Fruit fly (Drosophila melanogaster) whole organism, pupa: ENCODE data around the gene prage.

Experiments
- CG10348 ChIP-seq: fragments of 200-800 bp; sonication (Bioruptor generic); IDR thresholded peaks from 2 replicates; pipeline ENCODE4 v1.3.6; 2022; ENCODE audit warnings: missing biosample characterization, missing genetic modification characterization
- CG17806 ChIP-seq: fragments of 200-800 bp; sonication (Bioruptor generic); optimal IDR thresholded peaks from 2 replicates; lab custom pipeline; 2018; ENCODE audit warnings: missing biosample characterization, mild to moderate bottlenecking, missing genetic modification characterization, moderate library complexity
- CG32121 ChIP-seq: fragments of 200-800 bp; sonication (Bioruptor generic); IDR thresholded peaks from 2 replicates; pipeline ENCODE4 v1.3.6; 2022; ENCODE audit warnings: missing biosample characterization, missing genetic modification characterization
- CG34367 ChIP-seq: fragments of 200-800 bp; sonication (Bioruptor generic); optimal IDR thresholded peaks from 2 replicates; lab custom pipeline; 2018; ENCODE audit warnings: missing biosample characterization, mild to moderate bottlenecking, missing genetic modification characterization
- Ets98B ChIP-seq: fragments of 200-800 bp; sonication (Bioruptor generic); IDR thresholded peaks from 2 replicates; pipeline ENCODE4 v1.3.6; 2022; ENCODE audit warnings: missing biosample characterization, missing genetic modification characterization
- fd96Ca ChIP-seq: fragments of 200-800 bp; sonication (Bioruptor generic); IDR thresholded peaks from 3 replicates; pipeline ENCODE4 v1.3.6; 2022; ENCODE audit warnings: missing biosample characterization, missing genetic modification characterization
- rn ChIP-seq: fragments of 200-800 bp; sonication (Bioruptor generic); IDR thresholded peaks from 2 replicates; pipeline ENCODE4 v1.3.6; 2022; ENCODE audit warnings: missing biosample characterization, missing genetic modification characterization

DNA sequence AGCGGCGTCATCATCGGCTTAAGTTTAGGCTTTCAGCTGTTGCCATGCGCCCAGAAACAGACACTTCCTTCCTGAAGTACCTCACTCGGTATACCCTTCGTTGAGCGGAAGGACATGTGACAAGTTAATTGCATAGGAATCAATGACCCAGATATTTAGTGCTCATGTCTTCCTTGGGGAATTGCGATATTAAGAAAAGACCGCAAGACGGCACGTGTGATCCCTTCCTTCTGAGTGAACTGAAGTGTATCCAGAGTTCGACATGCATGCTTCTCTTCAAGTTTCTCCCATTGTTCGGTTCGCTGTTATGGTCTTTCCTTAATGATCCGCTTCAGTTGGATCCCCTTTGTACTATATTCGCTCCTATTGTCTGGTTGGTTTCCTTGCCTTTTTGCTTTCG, 67.0 kb downstream of the prage start:
- TF ChIP-seq CG10348 (GFP tag; lab: Robert Waterston, UW), result no peak
- peak; percentile 83 for TF ChIP-seq CG17806 (tag; lab: Kevin White, UChicago)
- peak; percentile 64; the same call in 2 of the 3 replicates for TF ChIP-seq fd96Ca (GFP tag; lab: Robert Waterston, UW)
- peak; percentile 87 for TF ChIP-seq CG34367 (tag; lab: Kevin White, UChicago)
- no peak for TF ChIP-seq CG32121 (GFP tag; lab: Robert Waterston, UW)
- TF ChIP-seq Ets98B, result peak; percentile 51
- TF ChIP-seq rn (GFP tag; lab: Robert Waterston, UW), result 0 out of 2 replicates have a peak, but pooled peaks have one; percentile 35
